Worm (Caenorhabditis elegans): Measurements from ENCODE around the gene dnj-25.
A peak's percentile ranks its signal among the peaks of the same experiment; 100 is the strongest.

Gene dnj-25

DNA sequence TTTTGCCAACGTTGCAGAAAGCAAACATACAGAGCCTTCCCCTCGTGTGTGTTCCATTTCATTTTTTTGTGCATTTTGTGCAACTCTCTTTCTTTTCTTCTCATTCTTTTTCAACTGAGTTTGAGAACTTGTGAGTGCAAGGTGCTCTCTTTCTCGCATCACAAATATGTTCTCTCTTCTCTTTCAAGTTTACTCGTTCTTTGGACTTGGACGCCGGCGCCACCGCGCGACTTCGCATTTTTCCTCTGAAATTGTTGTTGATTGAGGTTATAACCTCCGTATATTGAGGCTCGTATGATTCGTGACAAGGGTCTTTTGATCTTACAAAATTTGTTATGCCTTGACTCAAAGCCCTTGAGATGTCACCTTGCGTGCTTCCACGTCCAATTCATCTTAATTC is 32.6 kb upstream of the dnj-25 start (continued):
- peak; percentile 36; the same call in 1 of the 2 replicates for TF ChIP-seq lin-1 (GFP tag; IDR thresholded peaks at IDR 0.05)
- TF ChIP-seq hlh-30 (tag; optimal IDR thresholded peaks at IDR 0.05; ENCODE audit: insufficient read depth): peak; percentile 84
- peak; percentile 83 for TF ChIP-seq dmd-6 (GFP tag; IDR thresholded peaks at IDR 0.05)
- TF ChIP-seq nhr-11 (tag; optimal IDR thresholded peaks at IDR 0.05): peak; percentile 73
- TF ChIP-seq egl-43 (GFP tag; IDR thresholded peaks at IDR 0.05): 0 out of 2 replicates have a peak, but pooled peaks have one; percentile 44
- TF ChIP-seq daf-16 (GFP tag; optimal IDR thresholded peaks at IDR 0.05): no peak
- TF ChIP-seq daf-16 (tag; optimal IDR thresholded peaks at IDR 0.05): peak; percentile 48
- TF ChIP-seq zfp-3 (GFP tag; conservative IDR thresholded peaks at IDR 0.05): peak; percentile 30; the same call in 1 of the 2 replicates
- peak; percentile 40; the same call in 1 of the 2 replicates for TF ChIP-seq lim-7 (GFP tag; IDR thresholded peaks at IDR 0.05)
- TF ChIP-seq nhr-25 (tag; optimal IDR thresholded peaks at IDR 0.05; ENCODE audit: borderline replicate concordance, insufficient read depth): no peak
- TF ChIP-seq skn-1 (tag; optimal IDR thresholded peaks at IDR 0.05): no peak
- peak; percentile 61 for TF ChIP-seq mes-2 (tag; optimal IDR thresholded peaks at IDR 0.05; ENCODE audit: poor library complexity, severe bottlenecking)
- peak; percentile 1 for TF ChIP-seq nhr-48 (tag; optimal IDR thresholded peaks at IDR 0.05)
- TF ChIP-seq set-16 (GFP tag; IDR thresholded peaks at IDR 0.05): no peak
- no peak for TF ChIP-seq zag-1 (tag; optimal IDR thresholded peaks at IDR 0.05)
- peak; percentile 10 for TF ChIP-seq lin-13 (GFP tag; optimal IDR thresholded peaks at IDR 0.05)
- peak in 1 of 2 experiments; percentile 77 for TF ChIP-seq mdl-1 (tag; optimal IDR thresholded peaks at IDR 0.05)
- peak; percentile 73 for TF ChIP-seq ctbp-1 (GFP tag; IDR thresholded peaks at IDR 0.05)
- no peak for TF ChIP-seq lin-39 (tag; optimal IDR thresholded peaks at IDR 0.05)
- no peak for TF ChIP-seq spr-3 (GFP tag; optimal IDR thresholded peaks at IDR 0.05)
- TF ChIP-seq tag-97 (GFP tag; IDR thresholded peaks at IDR 0.05): no peak
- TF ChIP-seq mxl-2 (GFP tag; conservative IDR thresholded peaks at IDR 0.05): no peak
- no peak for TF ChIP-seq ceh-28 (tag; optimal IDR thresholded peaks at IDR 0.05)
- no peak for TF ChIP-seq nhr-76 (tag; optimal IDR thresholded peaks at IDR 0.05)
- TF ChIP-seq arid-1 (GFP tag; conservative IDR thresholded peaks at IDR 0.05): 0 out of 2 replicates have a peak, but pooled peaks have one; percentile 30
- no peak for TF ChIP-seq nhr-237 (tag; optimal IDR thresholded peaks at IDR 0.05)
- TF ChIP-seq nhr-28 (tag; optimal IDR thresholded peaks at IDR 0.05): peak; percentile 81
- TF ChIP-seq ceh-82 (tag; optimal IDR thresholded peaks at IDR 0.05): no peak
- TF ChIP-seq aly-2 (tag; optimal IDR thresholded peaks at IDR 0.05): no peak
- peak; percentile 70 for TF ChIP-seq hmg-1.1 (GFP tag; IDR thresholded peaks at IDR 0.05)
- no peak for TF ChIP-seq sdz-12 (GFP tag; optimal IDR thresholded peaks at IDR 0.05)
- no peak for TF ChIP-seq D1046.2 (GFP tag; IDR thresholded peaks at IDR 0.05)
- TF ChIP-seq mep-1 (tag; optimal IDR thresholded peaks at IDR 0.05): peak; percentile 81
- no peak for TF ChIP-seq F44E2.7 (GFP tag; IDR thresholded peaks at IDR 0.05)
- no peak for TF ChIP-seq zip-11 (GFP tag; IDR thresholded peaks at IDR 0.05)
- peak; percentile 62; the same call in 1 of the 2 replicates for TF ChIP-seq madf-9 (GFP tag; conservative IDR thresholded peaks at IDR 0.05)
- TF ChIP-seq mdt-29 (GFP tag; IDR thresholded peaks at IDR 0.05): 0 out of 2 replicates have a peak, but pooled peaks have one; percentile 6
- no peak for TF ChIP-seq unc-130 (GFP tag; optimal IDR thresholded peaks at IDR 0.05)
- peak in 1 of 2 experiments; percentile 74 for TF ChIP-seq unc-62 (GFP tag; optimal IDR thresholded peaks at IDR 0.05 in 1 of 2)
- no peak for TF ChIP-seq unc-62 (tag; optimal IDR thresholded peaks at IDR 0.05)
- peak; percentile 84 for TF ChIP-seq aha-1 (tag)
- peak; percentile 53 for TF ChIP-seq dve-1 (tag; optimal IDR thresholded peaks at IDR 0.05; ENCODE audit: insufficient read depth)
- no peak for TF ChIP-seq pha-4 (GFP tag; IDR thresholded peaks at IDR 0.05)
- TF ChIP-seq pha-4 (tag; optimal IDR thresholded peaks at IDR 0.05): peak; percentile 100
- no peak for TF ChIP-seq saeg-2 (GFP tag; IDR thresholded peaks at IDR 0.05)
- no peak for TF ChIP-seq ZK546.5 (tag; optimal IDR thresholded peaks at IDR 0.05)
- TF ChIP-seq ztf-7 (tag; optimal IDR thresholded peaks at IDR 0.05): no peak
- peak; percentile 44 for TF ChIP-seq ama-1 (optimal IDR thresholded peaks at IDR 0.05)
- TF ChIP-seq fkh-10 (GFP tag; optimal IDR thresholded peaks at IDR 0.05): peak; percentile 13
- no peak for TF ChIP-seq dpl-1 (GFP tag; optimal IDR thresholded peaks at IDR 0.05)
- TF ChIP-seq rbr-2 (tag; optimal IDR thresholded peaks at IDR 0.05): peak; percentile 23
- TF ChIP-seq ceh-44 (GFP tag; IDR thresholded peaks at IDR 0.05): no peak

All from whole organism, L4 larva.